Fruit fly (Drosophila melanogaster) whole organism, embryonic: ENCODE measurements around the gene Ythdc1.

ENCODE experiments used
- Abd-B ChIP-seq: fragments of 200-800 bp; sonication (Bioruptor generic); optimal IDR thresholded peaks from 2 replicates; lab custom pipeline; 2018; ENCODE audit warnings: missing biosample characterization, mild to moderate bottlenecking, missing genetic modification characterization, moderate library complexity
- CG10366 ChIP-seq: fragments of 200-800 bp; sonication (Bioruptor generic); IDR thresholded peaks from 2 replicates; pipeline ENCODE4 v1.3.6; 2022; ENCODE audit warnings: missing biosample characterization, missing genetic modification characterization
- CG10979 ChIP-seq: fragments of 200-800 bp; sonication (Bioruptor generic); optimal IDR thresholded peaks from 2 replicates; lab custom pipeline; 2018; ENCODE audit warnings: missing biosample characterization, mild to moderate bottlenecking, missing genetic modification characterization, moderate library complexity
- CG11695 ChIP-seq: fragments of 200-800 bp; sonication (Bioruptor generic); IDR thresholded peaks from 3 replicates; pipeline ENCODE4 v1.3.6; 2022; ENCODE audit warnings: missing biosample characterization, missing genetic modification characterization
- CG11723 ChIP-seq: fragments of 200-800 bp; sonication (Bioruptor generic); optimal IDR thresholded peaks from 2 replicates; lab custom pipeline; 2017; ENCODE audit warnings: missing biosample characterization, mild to moderate bottlenecking, missing genetic modification characterization
- CG14860 ChIP-seq: fragments of 200-800 bp; sonication (Bioruptor generic); IDR thresholded peaks from 3 replicates; pipeline ENCODE4 v1.3.6; 2022; ENCODE audit warnings: missing biosample characterization, missing genetic modification characterization; ENCODE audit not compliant: partially characterized antibody
- CG15696 ChIP-seq: fragments of 200-800 bp; sonication (Bioruptor generic); optimal IDR thresholded peaks from 2 replicates; lab custom pipeline; 2019; ENCODE audit warnings: missing biosample characterization, mild to moderate bottlenecking, missing genetic modification characterization, moderate library complexity
- CG17359 ChIP-seq: fragments of 200-800 bp; sonication (Bioruptor generic); optimal IDR thresholded peaks from 3 replicates; lab custom pipeline; 2018; ENCODE audit warnings: missing biosample characterization, mild to moderate bottlenecking, missing genetic modification characterization, moderate library complexity
- CG17385 ChIP-seq: fragments of 200-800 bp; sonication (Bioruptor generic); optimal IDR thresholded peaks from 3 replicates; lab custom pipeline; 2018; ENCODE audit warnings: missing biosample characterization, mild to moderate bottlenecking, missing genetic modification characterization
- CG1792 ChIP-seq: fragments of 200-800 bp; sonication (Bioruptor generic); optimal IDR thresholded peaks from 2 replicates; lab custom pipeline; 2016; ENCODE audit warnings: missing biosample characterization, missing genetic modification characterization
- CG2678 ChIP-seq: fragments of 200-800 bp; sonication (Bioruptor generic); optimal IDR thresholded peaks from 3 replicates; lab custom pipeline; 2019; ENCODE audit warnings: missing biosample characterization, mild to moderate bottlenecking, missing genetic modification characterization, moderate library complexity
- CG30403 ChIP-seq: fragments of 200-800 bp; sonication (Bioruptor generic); optimal IDR thresholded peaks from 3 replicates; lab custom pipeline; 2016; ENCODE audit warnings: missing biosample characterization, missing genetic modification characterization
- CG30431 ChIP-seq: fragments of 200-800 bp; sonication (Bioruptor generic); optimal IDR thresholded peaks from 2 replicates; lab custom pipeline; 2017; ENCODE audit warnings: missing biosample characterization, missing genetic modification characterization
- CG31224 ChIP-seq: fragments of 200-800 bp; sonication (Bioruptor generic); IDR thresholded peaks from 2 replicates; pipeline ENCODE4 v1.3.6; 2022; ENCODE audit warnings: missing biosample characterization, missing genetic modification characterization
- CG4617 ChIP-seq: fragments of 200-800 bp; sonication (Bioruptor generic); optimal IDR thresholded peaks from 3 replicates; lab custom pipeline; 2016; ENCODE audit warnings: missing biosample characterization, missing genetic modification characterization, borderline replicate concordance
- CG6272 ChIP-seq: fragments of 200-800 bp; sonication (Bioruptor generic); IDR thresholded peaks from 2 replicates; pipeline ENCODE4 v1.3.6; 2022; ENCODE audit warnings: missing biosample characterization, missing genetic modification characterization
- CG7271 ChIP-seq: fragments of 200-800 bp; sonication (Bioruptor generic); optimal IDR thresholded peaks from 2 replicates; lab custom pipeline; 2018; ENCODE audit warnings: missing biosample characterization, mild to moderate bottlenecking, missing genetic modification characterization, moderate library complexity
- D19B ChIP-seq: fragments of 200-800 bp; sonication (Bioruptor generic); optimal IDR thresholded peaks from 2 replicates; lab custom pipeline; 2017; ENCODE audit warnings: missing biosample characterization, mild to moderate bottlenecking, missing genetic modification characterization
- Dek ChIP-seq: fragments of 200-800 bp; sonication (Bioruptor generic); optimal IDR thresholded peaks from 3 replicates; lab custom pipeline; 2019; ENCODE audit warnings: missing biosample characterization, mild to moderate bottlenecking, missing genetic modification characterization, moderate library complexity
- H2.0 ChIP-seq: fragments of 200-800 bp; sonication (Bioruptor generic); IDR thresholded peaks from 2 replicates; pipeline ENCODE4 v1.3.6; 2022; ENCODE audit warnings: missing biosample characterization, missing genetic modification characterization
- Max ChIP-seq: fragments of 200-800 bp; sonication (Bioruptor generic); optimal IDR thresholded peaks from 2 replicates; lab custom pipeline; 2016; ENCODE audit warnings: missing biosample characterization, mild to moderate bottlenecking, missing genetic modification characterization
- NFAT ChIP-seq: fragments of 200-800 bp; sonication (Bioruptor generic); IDR thresholded peaks from 2 replicates; pipeline ENCODE4 v1.3.6; 2022; ENCODE audit warnings: missing biosample characterization, missing genetic modification characterization
- NfI ChIP-seq: fragments of 200-800 bp; sonication (Bioruptor generic); optimal IDR thresholded peaks from 3 replicates; lab custom pipeline; 2018; ENCODE audit warnings: missing biosample characterization, mild to moderate bottlenecking, missing genetic modification characterization, moderate library complexity
- Oli ChIP-seq: fragments of 200-800 bp; sonication (Bioruptor generic); optimal IDR thresholded peaks from 2 replicates; lab custom pipeline; 2018; ENCODE audit warnings: missing biosample characterization, mild to moderate bottlenecking, missing genetic modification characterization, moderate library complexity
- Optix ChIP-seq: fragments of 200-800 bp; sonication (Bioruptor generic); IDR thresholded peaks from 3 replicates; pipeline ENCODE4 v1.3.6; 2022; ENCODE audit warnings: missing biosample characterization, missing genetic modification characterization
- Poxn ChIP-seq: fragments of 200-800 bp; sonication (Bioruptor generic); IDR thresholded peaks from 2 replicates; pipeline ENCODE4 v1.3.6; 2022; ENCODE audit warnings: missing biosample characterization, missing genetic modification characterization
- ab ChIP-seq: fragments of 200-800 bp; sonication (Bioruptor generic); optimal IDR thresholded peaks from 2 replicates; lab custom pipeline; 2016; ENCODE audit warnings: missing biosample characterization, missing genetic modification characterization
- ara ChIP-seq: fragments of 200-800 bp; sonication (Bioruptor generic); IDR thresholded peaks from 2 replicates; pipeline ENCODE4 v1.3.6; 2022; ENCODE audit warnings: missing biosample characterization, missing genetic modification characterization
- ase ChIP-seq: fragments of 200-800 bp; sonication (Bioruptor generic); IDR thresholded peaks from 3 replicates; pipeline ENCODE4 v1.3.6; 2022; ENCODE audit warnings: missing biosample characterization, missing genetic modification characterization
- ash1 ChIP-seq: fragments of 200-800 bp; sonication (Bioruptor generic); optimal IDR thresholded peaks from 2 replicates; lab custom pipeline; 2018; ENCODE audit warnings: missing biosample characterization, mild to moderate bottlenecking, missing genetic modification characterization
- bab2 ChIP-seq: fragments of 200-800 bp; sonication (Bioruptor generic); optimal IDR thresholded peaks from 2 replicates; lab custom pipeline; 2016; ENCODE audit warnings: missing biosample characterization, missing genetic modification characterization
- bbx ChIP-seq: fragments of 200-800 bp; sonication (Bioruptor generic); IDR thresholded peaks from 2 replicates; pipeline ENCODE4 v1.3.6; 2022; ENCODE audit warnings: missing biosample characterization, missing genetic modification characterization; ENCODE audit not compliant: partially characterized antibody
- ci ChIP-seq: fragments of 200-800 bp; sonication (Bioruptor generic); IDR thresholded peaks from 3 replicates; pipeline ENCODE4 v1.3.6; 2022; ENCODE audit warnings: missing biosample characterization, missing genetic modification characterization
- croc ChIP-seq: fragments of 200-800 bp; sonication (Bioruptor generic); conservative IDR thresholded peaks from 3 replicates; pipeline ENCODE4 v1.3.6; 2022; ENCODE audit warnings: missing biosample characterization, missing genetic modification characterization
- cwo ChIP-seq: fragments of 200-800 bp; sonication (Bioruptor generic); optimal IDR thresholded peaks from 3 replicates; lab custom pipeline; 2017; ENCODE audit warnings: missing biosample characterization, missing genetic modification characterization, mild to moderate bottlenecking, moderate library complexity, missing genetic modification reagents
- dm ChIP-seq: fragments of 200-800 bp; sonication (Bioruptor generic); optimal IDR thresholded peaks from 3 replicates; lab custom pipeline; 2016; ENCODE audit warnings: missing biosample characterization, missing genetic modification characterization
- fru ChIP-seq: fragments of >200 bp; optimal IDR thresholded peaks from 2 replicates; lab custom pipeline; 2017
- gsb-n ChIP-seq: fragments of 200-800 bp; sonication (Bioruptor generic); optimal IDR thresholded peaks from 3 replicates; lab custom pipeline; 2018; ENCODE audit warnings: missing biosample characterization, mild to moderate bottlenecking, missing genetic modification characterization
- hb ChIP-seq: fragments of 200-800 bp; sonication (Bioruptor generic); IDR thresholded peaks from 3 replicates; pipeline ENCODE4 v1.3.6; 2022; ENCODE audit warnings: missing biosample characterization, missing genetic modification characterization; ENCODE audit not compliant: partially characterized antibody
- otp ChIP-seq: fragments of 200-800 bp; sonication (Bioruptor generic); IDR thresholded peaks from 3 replicates; pipeline ENCODE4, ENCODE4 v1.3.6; 2022; ENCODE audit warnings: missing biosample characterization, missing genetic modification characterization
- p53 ChIP-seq: fragments of 200-800 bp; sonication (Bioruptor generic); optimal IDR thresholded peaks from 2 replicates; lab custom pipeline; 2016; ENCODE audit warnings: missing biosample characterization, missing genetic modification characterization
- pb ChIP-seq: fragments of 200-800 bp; sonication (Bioruptor generic); optimal IDR thresholded peaks from 3 replicates; lab custom pipeline; 2016; ENCODE audit warnings: missing biosample characterization, missing genetic modification characterization
- rib ChIP-seq: fragments of 200-800 bp; sonication (Bioruptor generic); IDR thresholded peaks from 2 replicates; pipeline ENCODE4 v1.3.6; 2022; ENCODE audit warnings: missing biosample characterization, missing genetic modification characterization
- schlank ChIP-seq: fragments of 200-800 bp; sonication (Bioruptor generic); optimal IDR thresholded peaks from 2 replicates; lab custom pipeline; 2018; ENCODE audit warnings: missing biosample characterization, mild to moderate bottlenecking, missing genetic modification characterization
- slou ChIP-seq: fragments of 200-800 bp; sonication (Bioruptor generic); optimal IDR thresholded peaks from 3 replicates; lab custom pipeline; 2016; ENCODE audit warnings: missing biosample characterization, missing genetic modification characterization
- stc ChIP-seq: fragments of 200-800 bp; sonication (Bioruptor generic); IDR thresholded peaks from 2 replicates; pipeline ENCODE4 v1.3.6; 2022; ENCODE audit warnings: missing biosample characterization, missing genetic modification characterization
- ttk ChIP-seq: fragments of 200-800 bp; sonication (Bioruptor generic); IDR thresholded peaks from 2 replicates; pipeline ENCODE4 v2.1.2; 2022; ENCODE audit warnings: missing biosample characterization, missing genetic modification characterization
- usp ChIP-seq: fragments of >200 bp; optimal IDR thresholded peaks from 2 replicates; lab custom pipeline; 2017; ENCODE audit warnings: missing biosample characterization, missing genetic modification characterization
- vnd ChIP-seq: fragments of 200-800 bp; sonication (Bioruptor generic); IDR thresholded peaks from 3 replicates; pipeline ENCODE4 v1.3.6; 2022; ENCODE audit warnings: missing biosample characterization, missing genetic modification characterization; ENCODE audit not compliant: partially characterized antibody

The Ythdc1 gene

DNA sequence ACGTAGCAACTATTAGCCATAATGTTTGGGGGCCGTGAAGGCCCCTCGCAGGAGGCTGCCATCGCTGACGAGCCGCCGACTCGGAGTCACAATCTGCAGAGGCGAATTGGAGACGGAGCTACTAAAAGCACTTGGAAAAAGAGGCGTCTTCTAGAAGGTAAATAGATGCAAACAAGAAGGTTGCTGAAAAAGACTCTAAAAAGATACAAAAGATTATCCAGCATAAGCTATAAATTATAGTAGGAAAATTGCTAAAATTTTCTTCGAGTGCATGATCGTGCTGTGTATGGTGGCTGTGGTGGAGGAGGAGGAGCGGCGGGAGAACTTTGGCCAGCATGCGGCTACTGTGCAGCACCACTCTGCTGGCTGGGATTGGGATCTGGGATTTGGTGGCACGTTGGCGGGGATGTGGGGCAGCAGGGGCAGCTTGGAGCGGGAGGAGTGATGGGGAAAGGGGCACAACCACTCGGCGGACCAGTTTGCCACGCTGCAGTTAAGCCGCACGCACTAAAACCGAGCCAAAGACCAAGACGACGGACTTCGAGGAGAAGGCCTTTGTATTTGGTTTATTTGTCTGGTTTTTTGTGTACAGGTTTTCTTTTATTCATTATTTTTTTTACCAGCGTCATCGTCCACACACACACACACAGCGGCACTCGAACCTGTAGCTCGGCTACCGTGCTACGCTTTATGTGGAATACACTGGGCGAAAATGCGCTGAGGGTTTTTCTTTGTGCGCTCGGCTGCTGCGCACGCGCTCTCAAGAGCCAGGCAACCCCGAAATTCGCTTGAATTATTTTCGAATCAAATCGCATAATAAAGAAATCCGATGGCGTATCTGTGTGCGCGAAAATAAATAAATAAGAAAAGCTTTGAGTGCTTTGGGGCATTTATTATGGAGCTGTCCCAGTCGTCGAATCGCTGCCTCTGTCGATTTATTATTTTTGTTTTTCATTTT lies 15.0 kb upstream of the Ythdc1 start (continued):
- TF ChIP-seq Dek (tag; lab: Kevin White, UChicago) (no peak), CG10366 (GFP tag; lab: Robert Waterston, UW) (peak; percentile 40; the same call in 1 of the 2 replicates), otp (no peak), NfI (GFP tag; lab: Kevin White, UChicago) (no peak), ttk (GFP tag; lab: Robert Waterston, UW) (peak; percentile 11; the same call in 1 of the 2 replicates), dm (GFP tag; lab: Kevin White, UChicago) (no peak), CG14860 (GFP tag; lab: Robert Waterston, UW) (no peak), CG4617 (GFP tag; lab: Kevin White, UChicago) (no peak), CG31224 (no peak), schlank (tag; lab: Kevin White, UChicago) (no peak), D19B (GFP tag; lab: Kevin White, UChicago) (no peak), CG17385 (GFP tag; lab: Kevin White, UChicago) (no peak), Abd-B (peak; percentile 22), bab2 (GFP tag; lab: Kevin White, UChicago) (no peak), Optix (GFP tag; lab: Robert Waterston, UW) (0 out of 3 replicates have a peak, but pooled peaks have one; percentile 24), CG17359 (tag; lab: Kevin White, UChicago) (peak; percentile 58), Max (GFP tag; lab: Kevin White, UChicago) (no peak), CG11695 (GFP tag; lab: Robert Waterston, UW) (0 out of 3 replicates have a peak, but pooled peaks have one; percentile 6), CG2678 (tag; lab: Kevin White, UChicago) (no peak), croc (GFP tag; lab: Robert Waterston, UW) (peak; percentile 14; the same call in 1 of the 3 replicates), ci (GFP tag; lab: Robert Waterston, UW) (peak; percentile 74; the same call in 2 of the 3 replicates), bbx (GFP tag; lab: Robert Waterston, UW) (no peak), slou (no peak), stc (GFP tag; lab: Robert Waterston, UW) (0 out of 2 replicates have a peak, but pooled peaks have one; percentile 6), vnd (no peak), CG15696 (tag; lab: Kevin White, UChicago) (no peak), NFAT (GFP tag; lab: Robert Waterston, UW) (no peak), ase (no peak), ab (GFP tag; lab: Kevin White, UChicago) (no peak), CG30403 (GFP tag; lab: Kevin White, UChicago) (no peak), rib (no peak), hb (no peak), CG7271 (tag; lab: Kevin White, UChicago) (no peak), ash1 (GFP tag; lab: Kevin White, UChicago) (no peak), fru (no peak), usp (GFP tag; lab: Kevin White, UChicago) (no peak), Oli (tag; lab: Kevin White, UChicago) (no peak), Poxn (GFP tag; lab: Robert Waterston, UW) (no peak), CG11723 (no peak), pb (no peak), CG30431 (GFP tag; lab: Kevin White, UChicago) (no peak), p53 (GFP tag; lab: Kevin White, UChicago) (no peak), ara (GFP tag; lab: Robert Waterston, UW) (peak; percentile 71), gsb-n (tag; lab: Kevin White, UChicago) (no peak), CG10979 (tag; lab: Kevin White, UChicago) (no peak), CG6272 (no peak), cwo (GFP tag; lab: Kevin White, UChicago) (no peak), H2.0 (GFP tag; lab: Robert Waterston, UW) (peak; percentile 23; the same call in 1 of the 2 replicates), CG1792 (no peak)
